Worm (Caenorhabditis elegans) whole organism, early embryonic: ENCODE data around the gene lov-1.

Experiments
- B0310.2 ChIP-seq: sonication (generic microtip); optimal IDR thresholded peaks from 2 replicates; lab custom pipeline; 2016; ENCODE audit warnings: mild to moderate bottlenecking, missing genetic modification characterization, missing compliant biosample characterization
- hmg-4 ChIP-seq: fragments of 200-800 bp; sonication (Bioruptor generic); optimal IDR thresholded peaks from 2 replicates; lab custom pipeline; 2018; ENCODE audit warnings: mild to moderate bottlenecking, missing genetic modification characterization, missing compliant biosample characterization
- tbx-37 ChIP-seq: fragments of 200-800 bp; sonication (Bioruptor generic); conservative IDR thresholded peaks from 2 replicates; pipeline ENCODE4 v1.3.6; 2022; ENCODE audit warnings: missing genetic modification reagents, missing genetic modification characterization, missing compliant biosample characterization

DNA sequence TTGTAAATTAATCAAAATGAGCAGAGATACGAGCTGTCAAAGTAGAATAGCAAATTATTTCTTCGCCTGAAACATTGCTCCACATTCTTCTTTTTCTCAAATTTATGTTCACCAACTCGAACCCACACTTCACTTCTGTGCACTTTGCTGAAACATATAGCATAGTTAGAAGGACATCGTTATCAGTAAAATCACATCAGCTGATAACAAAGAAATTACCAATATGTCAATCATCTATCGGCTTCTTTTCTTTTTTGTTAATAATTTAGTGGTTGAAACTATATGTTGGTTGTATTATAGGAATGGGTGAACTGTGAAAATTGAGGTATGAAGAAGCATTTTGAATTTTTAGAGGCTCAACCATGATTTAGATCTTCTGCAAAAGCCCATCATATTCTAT, 26.4 kb downstream of the lov-1 start:
- no peak for TF ChIP-seq tbx-37 (GFP tag; lab: Robert Waterston, UW)
- TF ChIP-seq hmg-4, result no peak
- TF ChIP-seq B0310.2 (tag; lab: Kevin White, UChicago), result no peak
